Fruit fly (Drosophila melanogaster) whole organism, embryonic: ENCODE results near the gene CG11279.

Experiments used
- Antp ChIP-seq: fragments of 200-800 bp; sonication (Bioruptor generic); optimal IDR thresholded peaks from 3 replicates; lab custom pipeline; 2016; ENCODE audit warnings: missing biosample characterization, missing genetic modification characterization
- Awh ChIP-seq: fragments of 200-800 bp; sonication (Bioruptor generic); IDR thresholded peaks from 2 replicates; pipeline ENCODE4, ENCODE4 v1.3.6; 2022; ENCODE audit warnings: missing biosample characterization, missing genetic modification characterization
- B-H2 ChIP-seq: fragments of 200-800 bp; sonication (Bioruptor generic); optimal IDR thresholded peaks from 2 replicates; lab custom pipeline; 2018; ENCODE audit warnings: missing biosample characterization, mild to moderate bottlenecking, missing genetic modification characterization
- CG10209 ChIP-seq: fragments of 200-800 bp; sonication (Bioruptor generic); optimal IDR thresholded peaks from 3 replicates; lab custom pipeline; 2017; ENCODE audit warnings: missing biosample characterization, mild to moderate bottlenecking, missing genetic modification characterization, missing genetic modification reagents
- CG10267 ChIP-seq: fragments of 200-800 bp; sonication (Bioruptor generic); optimal IDR thresholded peaks from 2 replicates; lab custom pipeline; 2018; ENCODE audit warnings: missing biosample characterization, mild to moderate bottlenecking, missing genetic modification characterization, moderate library complexity
- CG12155 ChIP-seq: fragments of 200-800 bp; sonication (Bioruptor generic); optimal IDR thresholded peaks from 3 replicates; lab custom pipeline; 2016; ENCODE audit warnings: missing biosample characterization, missing genetic modification characterization
- CG12744 ChIP-seq: fragments of 200-800 bp; sonication (Bioruptor generic); optimal IDR thresholded peaks from 2 replicates; lab custom pipeline; 2016; ENCODE audit warnings: missing biosample characterization, missing genetic modification characterization
- CG13424 ChIP-seq: fragments of 200-800 bp; sonication (Bioruptor generic); optimal IDR thresholded peaks from 2 replicates; lab custom pipeline; 2019; ENCODE audit warnings: missing biosample characterization, mild to moderate bottlenecking, missing genetic modification characterization, moderate library complexity
- CG14014 ChIP-seq: fragments of 200-800 bp; sonication (Bioruptor generic); IDR thresholded peaks from 2 replicates; pipeline ENCODE4 v1.3.6; 2022; ENCODE audit warnings: missing biosample characterization, missing genetic modification characterization
- CG14441 ChIP-seq: fragments of 200-800 bp; sonication (Bioruptor generic); IDR thresholded peaks from 2 replicates; pipeline ENCODE4 v1.3.6; 2022; ENCODE audit warnings: missing biosample characterization, missing genetic modification characterization
- CG1529 ChIP-seq: fragments of 200-800 bp; sonication (Bioruptor generic); optimal IDR thresholded peaks from 3 replicates; lab custom pipeline; 2018; ENCODE audit warnings: missing biosample characterization, missing genetic modification characterization
- CG18619 ChIP-seq: fragments of 200-800 bp; sonication (Bioruptor generic); optimal IDR thresholded peaks from 3 replicates; lab custom pipeline; 2017; ENCODE audit warnings: missing biosample characterization, mild to moderate bottlenecking, missing genetic modification characterization
- CG3065 ChIP-seq: fragments of 200-800 bp; sonication (Bioruptor generic); optimal IDR thresholded peaks from 2 replicates; lab custom pipeline; 2016; ENCODE audit warnings: missing biosample characterization, missing genetic modification characterization
- CG8089 ChIP-seq: fragments of 200-800 bp; sonication (Bioruptor generic); optimal IDR thresholded peaks from 3 replicates; lab custom pipeline; 2016; ENCODE audit warnings: missing biosample characterization, missing genetic modification characterization
- CG9932 ChIP-seq: fragments of 200-800 bp; sonication (Bioruptor generic); IDR thresholded peaks from 2 replicates; pipeline ENCODE4 v1.3.6; 2022; ENCODE audit warnings: missing biosample characterization, missing genetic modification characterization
- Dad ChIP-seq: fragments of 200-800 bp; sonication (Bioruptor generic); optimal IDR thresholded peaks from 3 replicates; lab custom pipeline; 2016; ENCODE audit warnings: missing biosample characterization, missing genetic modification characterization
- Dip2 ChIP-seq: fragments of 200-800 bp; sonication (Bioruptor generic); IDR thresholded peaks from 2 replicates; pipeline ENCODE4 v1.3.6; 2022; ENCODE audit warnings: missing biosample characterization, missing genetic modification characterization
- Dll ChIP-seq: fragments of 200-800 bp; sonication (Bioruptor generic); IDR thresholded peaks from 4 replicates; pipeline ENCODE4 v1.3.6; 2022; ENCODE audit warnings: missing biosample characterization, missing genetic modification characterization; ENCODE audit not compliant: partially characterized antibody
- Dref ChIP-seq: fragments of 200-800 bp; sonication (Bioruptor generic); IDR thresholded peaks from 2 replicates; pipeline ENCODE4 v1.3.6; 2022; ENCODE audit warnings: missing biosample characterization, missing genetic modification characterization
- GATAe ChIP-seq: fragments of 200-800 bp; sonication (Bioruptor generic); conservative IDR thresholded peaks from 2 replicates; pipeline ENCODE4 v1.3.6; 2022; ENCODE audit warnings: missing biosample characterization, missing genetic modification characterization
- Max ChIP-seq: fragments of 200-800 bp; sonication (Bioruptor generic); optimal IDR thresholded peaks from 2 replicates; lab custom pipeline; 2016; ENCODE audit warnings: missing biosample characterization, mild to moderate bottlenecking, missing genetic modification characterization
- Meics ChIP-seq: fragments of 200-800 bp; sonication (Bioruptor generic); optimal IDR thresholded peaks from 2 replicates; lab custom pipeline; 2017; ENCODE audit warnings: missing biosample characterization, mild to moderate bottlenecking, missing genetic modification characterization
- NC2β ChIP-seq: fragments of 200-800 bp; sonication (Bioruptor generic); optimal IDR thresholded peaks from 2 replicates; lab custom pipeline; 2016; ENCODE audit warnings: missing biosample characterization, missing genetic modification characterization
- NFAT ChIP-seq: fragments of 200-800 bp; sonication (Bioruptor generic); IDR thresholded peaks from 2 replicates; pipeline ENCODE4 v1.3.6; 2022; ENCODE audit warnings: missing biosample characterization, missing genetic modification characterization
- Nf-YA ChIP-seq: fragments of 200-800 bp; sonication (Bioruptor generic); IDR thresholded peaks from 2 replicates; pipeline ENCODE4 v1.3.6; 2022; ENCODE audit warnings: missing biosample characterization, missing genetic modification characterization
- Scr ChIP-seq: fragments of 200-800 bp; sonication (Bioruptor generic); IDR thresholded peaks from 2 replicates; pipeline ENCODE4 v1.3.6; 2022; ENCODE audit warnings: missing biosample characterization, missing genetic modification characterization; ENCODE audit not compliant: partially characterized antibody
- Sin3A ChIP-seq: fragments of >200 bp; optimal IDR thresholded peaks from 2 replicates; lab custom pipeline; 2018
- Sox102F ChIP-seq: fragments of 200-800 bp; sonication (Bioruptor generic); optimal IDR thresholded peaks from 2 replicates; lab custom pipeline; 2018; ENCODE audit warnings: missing biosample characterization, mild to moderate bottlenecking, missing genetic modification characterization, moderate library complexity
- Spps ChIP-seq: fragments of 200-800 bp; sonication (Bioruptor generic); optimal IDR thresholded peaks from 2 replicates; lab custom pipeline; 2018; ENCODE audit warnings: missing biosample characterization, mild to moderate bottlenecking, missing genetic modification characterization
- Xrp1 ChIP-seq: fragments of 200-800 bp; sonication (Bioruptor generic); IDR thresholded peaks from 2 replicates; pipeline ENCODE4 v1.3.6; 2022; ENCODE audit warnings: missing biosample characterization, missing genetic modification characterization
- al ChIP-seq: fragments of 200-800 bp; sonication (Bioruptor generic); IDR thresholded peaks from 2 replicates; pipeline ENCODE4 v1.3.6; 2022; ENCODE audit warnings: missing biosample characterization, missing genetic modification characterization
- cato ChIP-seq: fragments of 200-800 bp; sonication (Bioruptor generic); optimal IDR thresholded peaks from 2 replicates; lab custom pipeline; 2016; ENCODE audit warnings: missing biosample characterization, missing genetic modification characterization, borderline replicate concordance
- corto ChIP-seq: fragments of 200-800 bp; sonication (Bioruptor generic); optimal IDR thresholded peaks from 2 replicates; lab custom pipeline; 2016; ENCODE audit warnings: missing biosample characterization, mild to moderate bottlenecking, missing genetic modification characterization, moderate library complexity
- dimm ChIP-seq: fragments of 200-800 bp; sonication (Bioruptor generic); IDR thresholded peaks from 2 replicates; pipeline ENCODE4 v1.3.6; 2022; ENCODE audit warnings: missing biosample characterization, missing genetic modification characterization
- fd64A ChIP-seq: fragments of 200-800 bp; sonication (Bioruptor generic); optimal IDR thresholded peaks from 3 replicates; lab custom pipeline; 2018; ENCODE audit warnings: missing biosample characterization, mild to moderate bottlenecking, missing genetic modification characterization
- fu2 ChIP-seq: fragments of 200-800 bp; sonication (Bioruptor generic); optimal IDR thresholded peaks from 2 replicates; lab custom pipeline; 2016; ENCODE audit warnings: missing biosample characterization, missing genetic modification characterization
- gem ChIP-seq: fragments of 200-800 bp; sonication (Bioruptor generic); optimal IDR thresholded peaks from 2 replicates; lab custom pipeline; 2019; ENCODE audit warnings: missing biosample characterization, mild to moderate bottlenecking, missing genetic modification characterization, moderate library complexity
- her ChIP-seq: fragments of 200-800 bp; sonication (Bioruptor generic); optimal IDR thresholded peaks from 2 replicates; lab custom pipeline; 2016; ENCODE audit warnings: missing biosample characterization, missing genetic modification characterization
- lilli ChIP-seq: fragments of 200-800 bp; sonication (Bioruptor generic); optimal IDR thresholded peaks from 3 replicates; lab custom pipeline; 2016; ENCODE audit warnings: missing biosample characterization, missing genetic modification characterization
- maf-S ChIP-seq: fragments of 200-800 bp; sonication (Bioruptor generic); optimal IDR thresholded peaks from 2 replicates; lab custom pipeline; 2016; ENCODE audit warnings: missing biosample characterization, missing genetic modification characterization
- pb ChIP-seq: fragments of 200-800 bp; sonication (Bioruptor generic); optimal IDR thresholded peaks from 3 replicates; lab custom pipeline; 2016; ENCODE audit warnings: missing biosample characterization, missing genetic modification characterization
- pfk ChIP-seq: fragments of 200-800 bp; sonication (Bioruptor generic); optimal IDR thresholded peaks from 2 replicates; lab custom pipeline; 2018; ENCODE audit warnings: missing biosample characterization, mild to moderate bottlenecking, missing genetic modification characterization, moderate library complexity
- prd ChIP-seq, 3 experiments: fragments of >200 bp in 2 of 3; fragments of 200-800 bp in 1 of 3; sonication (Bioruptor generic) in 1 of 3; optimal IDR thresholded peaks in 2 of 3; IDR thresholded peaks in 1 of 3; 2 replicates in 2 of 3; 3 replicates in 1 of 3; pipeline versions ENCODE4 v1.3.6 to Lab custom; 2017 to 2022; ENCODE audit warnings: missing biosample characterization in 1 of 3, missing genetic modification characterization in 1 of 3
- row ChIP-seq: fragments of 200-800 bp; sonication (Bioruptor generic); IDR thresholded peaks from 3 replicates; pipeline ENCODE4 v1.3.6; 2022; ENCODE audit warnings: missing biosample characterization, missing genetic modification characterization
- sob ChIP-seq: fragments of 200-800 bp; sonication (Bioruptor generic); IDR thresholded peaks from 2 replicates; pipeline ENCODE4 v1.3.6; 2022; ENCODE audit warnings: missing biosample characterization, missing genetic modification characterization
- trh ChIP-seq: fragments of 200-800 bp; sonication (Bioruptor generic); optimal IDR thresholded peaks from 2 replicates; lab custom pipeline; 2016; ENCODE audit warnings: missing biosample characterization, missing genetic modification characterization
- vnd ChIP-seq: fragments of 200-800 bp; sonication (Bioruptor generic); IDR thresholded peaks from 3 replicates; pipeline ENCODE4 v1.3.6; 2022; ENCODE audit warnings: missing biosample characterization, missing genetic modification characterization; ENCODE audit not compliant: partially characterized antibody
- yki ChIP-seq: fragments of >200 bp; optimal IDR thresholded peaks from 3 replicates; lab custom pipeline; 2018
- zf30C ChIP-seq: fragments of 200-800 bp; sonication (Bioruptor generic); optimal IDR thresholded peaks from 3 replicates; lab custom pipeline; 2018; ENCODE audit warnings: missing biosample characterization, mild to moderate bottlenecking, missing genetic modification characterization

CG11279 gene

dm6 chr3L:13041292-13042067 lies 5.3 kb upstream of the CG11279 start, which contains the start of gene RpS4 (continued):
- TF ChIP-seq Xrp1 (GFP tag; lab: Robert Waterston, UW) (peak; percentile 36; the same call in 1 of the 2 replicates), al (GFP tag; lab: Robert Waterston, UW) (peak; percentile 67), vnd (GFP tag; lab: Robert Waterston, UW) (no peak), CG1529 (GFP tag; lab: Kevin White, UChicago) (peak; percentile 89), Antp (peak; percentile 80), Dref (peak; percentile 58), Scr (GFP tag; lab: Robert Waterston, UW) (0 out of 2 replicates have a peak, but pooled peaks have one; percentile 32), fd64A (GFP tag; lab: Kevin White, UChicago) (peak; percentile 95), Awh (GFP tag; lab: Robert Waterston, UW) (peak; percentile 92), Dip2 (GFP tag; lab: Robert Waterston, UW) (peak; percentile 62), Sox102F (GFP tag; lab: Kevin White, UChicago) (no peak), pb (GFP tag; lab: Kevin White, UChicago) (peak; percentile 92), corto (GFP tag; lab: Kevin White, UChicago) (no peak), NC2β (GFP tag; lab: Kevin White, UChicago) (peak; percentile 97), CG10267 (tag; lab: Kevin White, UChicago) (peak; percentile 80), cato (GFP tag; lab: Kevin White, UChicago) (peak; percentile 53), maf-S (GFP tag; lab: Kevin White, UChicago) (peak; percentile 64), CG10209 (GFP tag; lab: Kevin White, UChicago) (peak; percentile 90), CG12155 (GFP tag; lab: Kevin White, UChicago) (peak; percentile 62), pfk (GFP tag; lab: Kevin White, UChicago) (peak; percentile 85), CG14014 (GFP tag; lab: Robert Waterston, UW) (peak; percentile 89), zf30C (GFP tag; lab: Kevin White, UChicago) (peak; percentile 76), lilli (peak; percentile 74), row (GFP tag; lab: Robert Waterston, UW) (peak; percentile 92), fu2 (GFP tag; lab: Kevin White, UChicago) (peak; percentile 73), dimm (GFP tag; lab: Robert Waterston, UW) (no peak), CG8089 (peak; percentile 80), CG12744 (peak; percentile 79), CG9932 (GFP tag; lab: Robert Waterston, UW) (peak; percentile 92), Nf-YA (GFP tag; lab: Robert Waterston, UW) (peak; percentile 74), GATAe (GFP tag; lab: Robert Waterston, UW) (peak; percentile 43; the same call in 1 of the 2 replicates), NFAT (GFP tag; lab: Robert Waterston, UW) (peak; percentile 92), Sin3A (lab: Kevin White, UChicago) (no peak), Meics (GFP tag; lab: Kevin White, UChicago) (peak; percentile 96), Dll (0 out of 4 replicates have a peak, but pooled peaks have one; percentile 8), trh (GFP tag; lab: Kevin White, UChicago) (peak; percentile 68), Spps (tag; lab: Kevin White, UChicago) (peak; percentile 75), CG18619 (GFP tag; lab: Kevin White, UChicago) (peak; percentile 96), Dad (peak; percentile 79), CG3065 (GFP tag; lab: Kevin White, UChicago) (peak; percentile 49), CG13424 (tag; lab: Kevin White, UChicago) (peak; percentile 57), prd (optimal IDR thresholded peaks at IDR 0.05; lab: Kevin White, UChicago) (no peak), prd (GFP tag; IDR thresholded peaks at IDR 0.05; lab: Robert Waterston, UW) (peak; percentile 73), Max (GFP tag; lab: Kevin White, UChicago) (peak; percentile 87), yki (lab: Kevin White, UChicago) (no peak), gem (tag; lab: Kevin White, UChicago) (peak; percentile 50), her (peak; percentile 93), CG14441 (GFP tag; lab: Robert Waterston, UW) (peak; percentile 75), B-H2 (GFP tag; lab: Kevin White, UChicago) (peak; percentile 98), sob (GFP tag; lab: Robert Waterston, UW) (peak; percentile 92)
